Worm (Caenorhabditis elegans) whole organism, young adult: ENCODE results near the gene Y94H6A.3.
A peak's percentile ranks its signal among the peaks of the same experiment; 100 is the strongest.

Experiments used
- B0261.1 ChIP-seq: sonication (generic microtip); optimal IDR thresholded peaks from 2 replicates; lab custom pipeline; 2016; ENCODE audit warnings: mild to moderate bottlenecking, missing genetic modification characterization, moderate library complexity, missing compliant biosample characterization
- B0336.3 ChIP-seq: fragments of 200-800 bp; sonication (Bioruptor generic); IDR thresholded peaks from 2 replicates; pipeline ENCODE4 v1.3.6; 2022; ENCODE audit warnings: missing genetic modification characterization, missing compliant biosample characterization
- C06A6.2 ChIP-seq: fragments of 200-800 bp; sonication (Bioruptor generic); conservative IDR thresholded peaks from 2 replicates; pipeline ENCODE4 v1.3.6; 2022; ENCODE audit warnings: missing genetic modification characterization, missing compliant biosample characterization
- C17E4.6 ChIP-seq: fragments of 200-800 bp; sonication (Bioruptor generic); IDR thresholded peaks from 2 replicates; pipeline ENCODE4 v1.3.6; 2022; ENCODE audit warnings: missing genetic modification reagents, missing genetic modification characterization, missing compliant biosample characterization
- D2030.7 ChIP-seq: fragments of 200-800 bp; sonication (Bioruptor generic); IDR thresholded peaks from 2 replicates; pipeline ENCODE4 v1.3.6; 2022; ENCODE audit warnings: missing genetic modification reagents, missing genetic modification characterization, missing compliant biosample characterization
- F10E7.11 ChIP-seq: sonication (generic microtip); optimal IDR thresholded peaks from 2 replicates; lab custom pipeline; 2017; ENCODE audit warnings: mild to moderate bottlenecking, missing genetic modification characterization, moderate library complexity, missing compliant biosample characterization
- F22D6.2 ChIP-seq: sonication (generic microtip); optimal IDR thresholded peaks from 2 replicates; lab custom pipeline; 2016; ENCODE audit warnings: mild to moderate bottlenecking, missing genetic modification characterization, missing compliant biosample characterization
- F37B4.10 ChIP-seq: fragments of 200-800 bp; sonication (Bioruptor generic); IDR thresholded peaks from 2 replicates; pipeline ENCODE4 v1.3.6; 2022; ENCODE audit warnings: missing genetic modification characterization, missing compliant biosample characterization
- F49E8.2 ChIP-seq: sonication (generic microtip); optimal IDR thresholded peaks from 3 replicates; lab custom pipeline; 2017; ENCODE audit warnings: missing genetic modification characterization, mild to moderate bottlenecking, missing compliant biosample characterization, antibody characterized with exemption, moderate library complexity; ENCODE audit not compliant: insufficient read depth
- K11D2.4 ChIP-seq: fragments of 200-800 bp; sonication (Bioruptor generic); IDR thresholded peaks from 2 replicates; pipeline ENCODE4 v1.3.6; 2022; ENCODE audit warnings: missing genetic modification reagents, missing genetic modification characterization, missing compliant biosample characterization
- Y53F4B.3 ChIP-seq: fragments of 200-800 bp; sonication (Bioruptor generic); IDR thresholded peaks from 2 replicates; pipeline ENCODE4 v1.3.6; 2022; ENCODE audit warnings: missing genetic modification reagents, missing genetic modification characterization, missing compliant biosample characterization
- Y67H2A.10 ChIP-seq: fragments of 200-800 bp; sonication (Bioruptor generic); conservative IDR thresholded peaks from 2 replicates; pipeline ENCODE4 v1.3.6; 2022; ENCODE audit warnings: missing genetic modification reagents, missing genetic modification characterization, missing compliant biosample characterization
- Y79H2A.3 ChIP-seq: fragments of 200-800 bp; sonication (Bioruptor generic); conservative IDR thresholded peaks from 2 replicates; pipeline ENCODE4 v1.3.6; 2022; ENCODE audit warnings: missing genetic modification reagents, missing genetic modification characterization, missing compliant biosample characterization
- ama-1 ChIP-seq, 3 experiments: fragments of 150-350 bp in 1 of 3; sonication (generic microtip) in 2 of 3; optimal IDR thresholded peaks; 2 replicates each; lab custom pipeline; 2014 to 2018; ENCODE audit warnings: missing biosample characterization in 2 of 3, missing genetic modification characterization in 2 of 3, missing genetic modification reagents in 2 of 3
- aptf-2 ChIP-seq: fragments of 200-800 bp; sonication (Bioruptor generic); conservative IDR thresholded peaks from 2 replicates; pipeline ENCODE4 v1.3.6; 2022; ENCODE audit warnings: missing genetic modification reagents, missing genetic modification characterization, missing compliant biosample characterization
- attf-3 ChIP-seq: fragments of 200-800 bp; sonication (Bioruptor generic); conservative IDR thresholded peaks from 2 replicates; pipeline ENCODE4 v1.3.6; 2022; ENCODE audit warnings: missing genetic modification reagents, missing genetic modification characterization, missing compliant biosample characterization
- attf-6 ChIP-seq: fragments of 200-800 bp; sonication (Bioruptor generic); IDR thresholded peaks from 2 replicates; pipeline ENCODE4 v1.3.6; 2022; ENCODE audit warnings: missing genetic modification reagents, missing genetic modification characterization, missing compliant biosample characterization
- bed-2 ChIP-seq: fragments of 200-800 bp; sonication (Bioruptor generic); IDR thresholded peaks from 2 replicates; pipeline ENCODE4 v1.3.6; 2022; ENCODE audit warnings: missing genetic modification reagents, missing genetic modification characterization, missing compliant biosample characterization
- cebp-2 ChIP-seq: fragments of 200-800 bp; sonication (Bioruptor generic); IDR thresholded peaks from 2 replicates; pipeline ENCODE4 v1.3.6; 2022; ENCODE audit warnings: missing genetic modification characterization, missing compliant biosample characterization
- ceh-79 ChIP-seq: sonication (generic microtip); optimal IDR thresholded peaks from 2 replicates; lab custom pipeline; 2017; ENCODE audit warnings: mild to moderate bottlenecking, missing genetic modification characterization, missing compliant biosample characterization
- dox-1 ChIP-seq: fragments of 200-800 bp; sonication (Bioruptor generic); IDR thresholded peaks from 2 replicates; pipeline ENCODE4 v1.3.6; 2022; ENCODE audit warnings: missing genetic modification reagents, missing genetic modification characterization, missing compliant biosample characterization
- dpff-1 ChIP-seq: sonication (generic microtip); optimal IDR thresholded peaks from 2 replicates; lab custom pipeline; 2017; ENCODE audit warnings: mild to moderate bottlenecking, missing genetic modification characterization, missing compliant biosample characterization
- efl-1 ChIP-seq: fragments of 150-350 bp; optimal IDR thresholded peaks from 2 replicates; lab custom pipeline; 2014; ENCODE audit warnings: missing biosample characterization, missing genetic modification reagents, missing genetic modification characterization
- egl-44 ChIP-seq: fragments of 200-800 bp; sonication (Bioruptor generic); IDR thresholded peaks from 2 replicates; pipeline ENCODE4 v1.3.6; 2022; ENCODE audit warnings: missing genetic modification reagents, missing genetic modification characterization, missing compliant biosample characterization
- him-1 ChIP-seq: sonication (generic microtip); optimal IDR thresholded peaks from 2 replicates; lab custom pipeline; 2016; ENCODE audit warnings: missing genotype, missing genetic modification reagents, missing genetic modification characterization, missing compliant biosample characterization
- hmg-1.2 ChIP-seq: fragments of 200-800 bp; sonication (Bioruptor generic); IDR thresholded peaks from 2 replicates; pipeline ENCODE4 v1.3.6; 2022; ENCODE audit warnings: missing genetic modification reagents, missing genetic modification characterization, missing compliant biosample characterization
- hrde-1 ChIP-seq: sonication (generic microtip); optimal IDR thresholded peaks from 2 replicates; lab custom pipeline; 2016; ENCODE audit warnings: missing genetic modification characterization, mild to moderate bottlenecking, missing compliant biosample characterization, moderate library complexity, missing genotype, missing genetic modification reagents, borderline replicate concordance
- lag-1 ChIP-seq: fragments of 200-800 bp; sonication (Bioruptor generic); IDR thresholded peaks from 2 replicates; pipeline ENCODE4 v1.3.6; 2022; ENCODE audit warnings: missing genetic modification reagents, missing genetic modification characterization, missing compliant biosample characterization
- lin-54 ChIP-seq: fragments of 200-800 bp; sonication (Bioruptor generic); optimal IDR thresholded peaks from 2 replicates; lab custom pipeline; 2018; ENCODE audit warnings: mild to moderate bottlenecking, missing genetic modification characterization, missing compliant biosample characterization
- madf-10 ChIP-seq: sonication (generic microtip); optimal IDR thresholded peaks from 2 replicates; lab custom pipeline; 2016; ENCODE audit warnings: mild to moderate bottlenecking, missing genetic modification characterization, missing compliant biosample characterization
- madf-8 ChIP-seq: fragments of 200-800 bp; sonication (Bioruptor generic); conservative IDR thresholded peaks from 2 replicates; pipeline ENCODE4 v1.3.6; 2022; ENCODE audit warnings: missing genetic modification reagents, missing genetic modification characterization, missing compliant biosample characterization
- mxl-1 ChIP-seq: sonication (generic microtip); optimal IDR thresholded peaks from 2 replicates; lab custom pipeline; 2016; ENCODE audit warnings: missing genetic modification characterization, missing compliant biosample characterization
- nhr-27 ChIP-seq: fragments of 200-800 bp; sonication (Bioruptor generic); optimal IDR thresholded peaks from 2 replicates; lab custom pipeline; 2018; ENCODE audit warnings: mild to moderate bottlenecking, missing genetic modification characterization, moderate library complexity, missing compliant biosample characterization
- nhr-90 ChIP-seq: sonication (generic microtip); optimal IDR thresholded peaks from 2 replicates; lab custom pipeline; 2016; ENCODE audit warnings: missing genotype, mild to moderate bottlenecking, missing genetic modification characterization, missing compliant biosample characterization
- pbrm-1 ChIP-seq: fragments of 200-800 bp; sonication (Bioruptor generic); IDR thresholded peaks from 2 replicates; pipeline ENCODE4 v1.3.6; 2022; ENCODE audit warnings: missing genetic modification reagents, missing genetic modification characterization, missing compliant biosample characterization
- rcor-1 ChIP-seq: fragments of 200-800 bp; sonication (Bioruptor generic); IDR thresholded peaks from 2 replicates; pipeline ENCODE4 v1.3.6; 2022; ENCODE audit warnings: missing genetic modification reagents, missing genetic modification characterization, missing compliant biosample characterization
- rec-8 ChIP-seq, 2 experiments: sonication (generic microtip); optimal IDR thresholded peaks; 2 replicates each; lab custom pipeline; 2016; ENCODE audit warnings: mild to moderate bottlenecking in 2 of 2, missing genetic modification characterization in 2 of 2, missing genetic modification reagents in 2 of 2, missing genotype in 2 of 2, missing biosample characterization in 1 of 2, missing compliant biosample characterization in 1 of 2, moderate library complexity in 1 of 2
- rpc-1 ChIP-seq, 2 experiments: fragments of 150-350 bp in 1 of 2; sonication (generic microtip) in 1 of 2; optimal IDR thresholded peaks; 2 replicates each; lab custom pipeline; 2014 to 2018; ENCODE audit warnings: missing biosample characterization in 1 of 2, missing genetic modification characterization in 1 of 2, missing genetic modification reagents in 1 of 2, missing genotype in 1 of 2
- snpc-1.3 ChIP-seq: sonication (generic microtip); optimal IDR thresholded peaks from 2 replicates; lab custom pipeline; 2017; ENCODE audit warnings: missing genetic modification characterization, mild to moderate bottlenecking, missing compliant biosample characterization, antibody characterized with exemption, moderate library complexity, missing genotype, missing genetic modification reagents; ENCODE audit not compliant: insufficient read depth
- snpc-4 ChIP-seq, 5 experiments: fragments of 150-350 bp in 1 of 5; sonication (generic microtip) in 4 of 5; optimal IDR thresholded peaks; 2 replicates each; lab custom pipeline; 2014 to 2018; ENCODE audit warnings: missing genetic modification characterization in 5 of 5, missing biosample characterization in 3 of 5, antibody characterized with exemption in 2 of 5, mild to moderate bottlenecking in 2 of 5, missing compliant biosample characterization in 2 of 5, missing genotype in 2 of 5, moderate library complexity in 2 of 5, missing genetic modification reagents in 1 of 5
- somi-1 ChIP-seq: fragments of 200-800 bp; sonication (Bioruptor generic); optimal IDR thresholded peaks from 2 replicates; lab custom pipeline; 2018; ENCODE audit warnings: mild to moderate bottlenecking, missing genetic modification characterization, missing compliant biosample characterization
- xnd-1 ChIP-seq: sonication (generic microtip); optimal IDR thresholded peaks from 2 replicates; lab custom pipeline; 2016; ENCODE audit warnings: missing genotype, missing genetic modification reagents, missing genetic modification characterization, missing compliant biosample characterization
- zim-3 ChIP-seq: sonication (generic microtip); optimal IDR thresholded peaks from 2 replicates; lab custom pipeline; 2017; ENCODE audit warnings: mild to moderate bottlenecking, missing genetic modification characterization, moderate library complexity, missing compliant biosample characterization
- ztf-18 ChIP-seq: sonication (generic microtip); optimal IDR thresholded peaks from 2 replicates; lab custom pipeline; 2016; ENCODE audit warnings: missing genotype, mild to moderate bottlenecking, missing genetic modification characterization, missing compliant biosample characterization
- ztf-26 ChIP-seq: sonication (generic microtip); optimal IDR thresholded peaks from 2 replicates; lab custom pipeline; 2017; ENCODE audit warnings: missing genetic modification characterization, missing compliant biosample characterization
- ztf-28 ChIP-seq: fragments of 200-800 bp; sonication (Bioruptor generic); IDR thresholded peaks from 2 replicates; pipeline ENCODE4 v1.3.6; 2022; ENCODE audit warnings: missing genetic modification reagents, missing genetic modification characterization, missing compliant biosample characterization
- ztf-3 ChIP-seq: fragments of 200-800 bp; sonication (Bioruptor generic); optimal IDR thresholded peaks from 2 replicates; lab custom pipeline; 2018; ENCODE audit warnings: mild to moderate bottlenecking, missing genetic modification characterization, missing compliant biosample characterization

The Y94H6A.3 gene

DNA sequence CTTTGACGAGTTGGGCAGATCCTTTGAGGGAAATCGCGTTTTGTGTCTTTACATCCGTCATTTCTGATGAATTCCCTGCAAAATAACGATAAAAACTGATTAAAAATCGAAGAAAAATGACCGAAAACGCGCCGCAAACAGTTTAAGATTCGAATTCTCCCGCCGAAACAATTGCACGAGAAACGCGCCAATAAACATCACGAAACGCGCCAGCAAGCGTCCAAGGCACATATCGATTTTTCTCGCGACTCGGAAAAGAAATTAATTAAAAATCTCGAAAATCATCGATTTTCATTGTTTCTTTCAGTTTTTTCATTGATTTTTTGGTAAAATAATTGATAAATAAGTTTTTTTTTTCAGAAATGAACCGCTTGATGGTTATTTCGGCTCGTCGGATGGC, 35.4 kb upstream of the Y94H6A.3 start, which contains the start of the genes mdf-2 and nduv-3 (continued):
- TF ChIP-seq Y67H2A.10 (GFP tag; lab: Robert Waterston, UW) (no peak), lin-54 (GFP tag; lab: Kevin White, UChicago) (peak; percentile 84), attf-6 (GFP tag; lab: Robert Waterston, UW) (0 out of 2 replicates have a peak, but pooled peaks have one; percentile 26), madf-8 (GFP tag; lab: Robert Waterston, UW) (peak; percentile 69), aptf-2 (GFP tag; lab: Robert Waterston, UW) (no peak), K11D2.4 (GFP tag; lab: Robert Waterston, UW) (no peak), ztf-3 (GFP tag; lab: Kevin White, UChicago) (no peak), ztf-28 (GFP tag; lab: Robert Waterston, UW) (no peak), zim-3 (tag; lab: Kevin White, UChicago) (no peak), cebp-2 (GFP tag; lab: Robert Waterston, UW) (no peak), rcor-1 (peak; percentile 54; the same call in 1 of the 2 replicates), B0261.1 (peak; percentile 22), pbrm-1 (peak; percentile 75), F49E8.2 (tag; lab: Kevin White, UChicago) (no peak), ztf-26 (peak; percentile 26), rec-8 (tag; optimal IDR thresholded peaks at IDR 0.05; lab: Kevin White, UChicago) (no peak), attf-3 (peak; percentile 81), mxl-1 (tag; lab: Kevin White, UChicago) (no peak), snpc-1.3 (no peak), C17E4.6 (GFP tag; lab: Robert Waterston, UW) (peak; percentile 49; the same call in 1 of the 2 replicates), Y53F4B.3 (GFP tag; lab: Robert Waterston, UW) (no peak), xnd-1 (tag; lab: Kevin White, UChicago) (peak; percentile 53), ceh-79 (no peak), F10E7.11 (tag; lab: Kevin White, UChicago) (no peak), ztf-18 (tag; lab: Kevin White, UChicago) (peak; percentile 95), madf-10 (tag; lab: Kevin White, UChicago) (no peak), efl-1 (peak; percentile 84), hmg-1.2 (peak; percentile 46; the same call in 1 of the 2 replicates), dpff-1 (no peak), somi-1 (GFP tag; lab: Kevin White, UChicago) (no peak), B0336.3 (peak; percentile 66), nhr-90 (tag; lab: Kevin White, UChicago) (no peak), Y79H2A.3 (no peak), nhr-27 (tag; lab: Kevin White, UChicago) (no peak), dox-1 (GFP tag; lab: Robert Waterston, UW) (peak; percentile 74), snpc-4 (GFP tag; optimal IDR thresholded peaks at IDR 0.05; lab: Kevin White, UChicago) (no peak), snpc-4 (tag; optimal IDR thresholded peaks at IDR 0.05; lab: Kevin White, UChicago) (peak in 3 of 4 experiments; percentile 33 to 44 (median 36)), rpc-1 (optimal IDR thresholded peaks at IDR 0.05; lab: Kevin White, UChicago) (no peak), rpc-1 (tag; optimal IDR thresholded peaks at IDR 0.05; lab: Kevin White, UChicago) (no peak), bed-2 (GFP tag; lab: Robert Waterston, UW) (no peak), D2030.7 (GFP tag; lab: Robert Waterston, UW) (peak; percentile 55; the same call in 1 of the 2 replicates), F22D6.2 (tag; lab: Kevin White, UChicago) (no peak), C06A6.2 (no peak), hrde-1 (tag; lab: Kevin White, UChicago) (no peak), lag-1 (GFP tag; lab: Robert Waterston, UW) (no peak), F37B4.10 (no peak), him-1 (tag; lab: Kevin White, UChicago) (no peak), ama-1 (optimal IDR thresholded peaks at IDR 0.05; lab: Kevin White, UChicago) (no peak), ama-1 (GFP tag; optimal IDR thresholded peaks at IDR 0.05; lab: Kevin White, UChicago) (no peak), egl-44 (GFP tag; lab: Robert Waterston, UW) (0 out of 2 replicates have a peak, but pooled peaks have one; percentile 36)
